Fruit fly (Drosophila melanogaster): ENCODE measurements around the gene mthl10.

mthl10 gene

dm6 chr3L:329153-329698 is 13.5 kb downstream of the mthl10 start:
- TF ChIP-seq CG8478 (optimal IDR thresholded peaks at IDR 0.05) (no peak), CTCF (optimal IDR thresholded peaks at IDR 0.05) (no peak)

DNA sequence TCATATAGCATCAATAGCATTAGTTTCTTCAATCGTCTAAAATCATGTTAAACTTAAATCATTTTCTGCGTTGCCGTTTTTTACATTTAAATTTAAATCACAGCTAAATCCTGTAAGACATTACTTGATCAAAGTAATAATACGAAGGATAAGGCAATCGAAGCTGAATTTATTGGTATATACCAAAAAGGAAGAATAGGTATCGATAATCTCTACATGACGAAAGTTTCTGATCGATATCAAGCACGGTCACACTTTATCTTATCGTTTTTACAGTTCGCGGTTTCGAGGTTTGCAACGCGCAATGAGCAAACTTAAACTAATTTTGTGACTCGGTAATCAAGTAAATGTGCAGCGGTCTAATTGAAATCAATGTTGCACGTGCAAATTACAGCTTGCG is 14.9 kb downstream of the mthl10 start, which contains the start of the genes Atac3 and Ptpmeg:
TSS of gene Atac3 (minus strand) at position 160 of the 400 bp plus-strand sequence.
TSS of gene Ptpmeg (plus strand) at position 265 of the 400 bp plus-strand sequence.
- TF ChIP-seq CTCF (optimal IDR thresholded peaks at IDR 0.05) (no peak), CG8478 (optimal IDR thresholded peaks at IDR 0.05) (no peak)

dm6 chr3L:324486-324885 is 18.2 kb downstream of the mthl10 start, which contains the start of gene CG32344:
Gene CG32344 (minus strand): TSS chr3L:324720.
- TF ChIP-seq CTCF (optimal IDR thresholded peaks at IDR 0.05) (no peak), CG8478 (optimal IDR thresholded peaks at IDR 0.05) (no peak)

DNA sequence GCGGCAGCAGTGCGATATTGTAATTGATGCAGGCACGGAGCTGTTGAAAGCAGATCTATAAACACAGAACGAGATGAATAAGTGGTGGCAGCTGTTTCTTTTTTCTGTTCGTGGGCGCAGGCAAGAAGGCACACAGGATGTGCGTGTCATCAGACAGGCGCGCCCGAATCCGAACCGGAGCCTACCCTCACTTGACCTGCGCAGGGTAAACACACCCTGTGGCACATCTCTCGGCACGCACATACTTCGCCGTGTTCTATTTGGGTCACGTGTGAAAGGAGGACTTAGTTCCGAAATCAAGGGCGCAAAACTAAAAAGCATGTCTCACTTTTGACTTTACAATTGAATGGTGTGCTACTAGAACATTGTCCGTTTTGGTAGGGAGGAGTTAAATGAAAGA is 21.2 kb downstream of the mthl10 start:
- TF ChIP-seq CTCF (optimal IDR thresholded peaks at IDR 0.05) (no peak), CG8478 (optimal IDR thresholded peaks at IDR 0.05) (no peak)

dm6 chr3L:320798-321197 is 21.9 kb downstream of the mthl10 start:
- no peak for TF ChIP-seq CG8478 (optimal IDR thresholded peaks at IDR 0.05)
- TF ChIP-seq CTCF (optimal IDR thresholded peaks at IDR 0.05): no peak

DNA sequence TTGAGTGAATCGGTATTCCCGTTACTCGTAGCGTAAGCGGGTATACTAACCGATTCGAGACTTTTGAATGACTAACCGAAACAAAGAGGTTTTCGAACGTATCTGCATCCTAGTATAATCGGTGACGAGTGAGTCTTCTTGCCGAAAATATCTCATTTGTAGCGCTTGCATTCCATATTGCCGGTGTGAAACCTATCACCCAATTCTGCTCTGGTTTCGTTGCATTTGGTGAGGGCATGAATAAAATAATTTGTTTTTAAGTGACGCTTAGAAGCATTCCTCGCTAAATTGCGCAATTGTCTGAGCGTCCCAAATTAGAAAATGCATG is 22.7 kb downstream of the mthl10 start:
- TF ChIP-seq CG8478 (optimal IDR thresholded peaks at IDR 0.05): no peak
- no peak for TF ChIP-seq CTCF (optimal IDR thresholded peaks at IDR 0.05)

dm6 chr3L:319145-320009 is 23.3 kb downstream of the mthl10 start, which contains the start of gene fwd:
Gene fwd (minus strand): TSS chr3L:319884.
- peak; percentile 19 to 41 for TF ChIP-seq CTCF (optimal IDR thresholded peaks at IDR 0.05)
- peak; percentile 10 for TF ChIP-seq CG8478 (optimal IDR thresholded peaks at IDR 0.05)

dm6 chr3L:316784-317183 is 25.9 kb downstream of the mthl10 start, which contains the start of gene ddbt:
Gene ddbt (plus strand): TSS chr3L:317084.
- TF ChIP-seq CG8478 (optimal IDR thresholded peaks at IDR 0.05) (no peak), CTCF (optimal IDR thresholded peaks at IDR 0.05) (no peak)

dm6 chr3L:315140-315539 is 27.6 kb downstream of the mthl10 start:
- no peak for TF ChIP-seq CG8478 (optimal IDR thresholded peaks at IDR 0.05)
- no peak for TF ChIP-seq CTCF (optimal IDR thresholded peaks at IDR 0.05)

- TF ChIP-seq CTCF (optimal IDR thresholded peaks at IDR 0.05) (no peak), CG8478 (optimal IDR thresholded peaks at IDR 0.05) (no peak)
Measured at dm6 chr3L:312323-312722, 30.4 kb downstream of the mthl10 start.

DNA sequence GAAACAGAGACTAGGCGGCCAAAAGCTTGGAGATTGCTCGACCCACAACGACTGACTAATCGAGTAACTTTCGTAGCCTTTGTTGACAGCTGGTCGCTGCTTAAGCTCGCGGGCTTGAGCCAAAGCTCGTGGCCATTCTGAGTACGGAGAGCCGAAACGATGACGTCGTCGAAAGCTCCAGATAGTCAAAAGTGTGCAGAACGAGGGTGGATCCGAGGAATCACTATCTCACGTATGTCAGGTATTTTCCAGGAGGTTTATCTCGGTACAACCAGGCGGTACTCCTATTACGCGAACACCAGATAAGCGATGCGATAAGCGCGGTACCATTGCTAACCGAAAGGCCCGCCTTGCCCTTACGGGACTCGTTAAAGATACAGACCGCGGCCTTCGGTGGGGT is 31.1 kb downstream of the mthl10 start:
- TF ChIP-seq CTCF (optimal IDR thresholded peaks at IDR 0.05): no peak
- TF ChIP-seq CG8478 (optimal IDR thresholded peaks at IDR 0.05): no peak

- TF ChIP-seq CG8478 (optimal IDR thresholded peaks at IDR 0.05) (no peak), CTCF (optimal IDR thresholded peaks at IDR 0.05) (no peak)
Measured at dm6 chr3L:299952-300605, 42.6 kb downstream of the mthl10 start.

- TF ChIP-seq CG8478 (optimal IDR thresholded peaks at IDR 0.05): no peak
- TF ChIP-seq CTCF (optimal IDR thresholded peaks at IDR 0.05): no peak
Measured at dm6 chr3L:298459-298858, 44.3 kb downstream of the mthl10 start.

dm6 chr3L:297240-297639 is 45.5 kb downstream of the mthl10 start:
- TF ChIP-seq CG8478 (optimal IDR thresholded peaks at IDR 0.05) (no peak), CTCF (optimal IDR thresholded peaks at IDR 0.05) (no peak)

- TF ChIP-seq CG8478 (optimal IDR thresholded peaks at IDR 0.05) (no peak), CTCF (optimal IDR thresholded peaks at IDR 0.05) (no peak)
Measured at dm6 chr3L:294841-295408, 47.8 kb downstream of the mthl10 start.
